Worm (Caenorhabditis elegans): ENCODE measurements around the gene Y46D2A.1.

Gene Y46D2A.1

DNA sequence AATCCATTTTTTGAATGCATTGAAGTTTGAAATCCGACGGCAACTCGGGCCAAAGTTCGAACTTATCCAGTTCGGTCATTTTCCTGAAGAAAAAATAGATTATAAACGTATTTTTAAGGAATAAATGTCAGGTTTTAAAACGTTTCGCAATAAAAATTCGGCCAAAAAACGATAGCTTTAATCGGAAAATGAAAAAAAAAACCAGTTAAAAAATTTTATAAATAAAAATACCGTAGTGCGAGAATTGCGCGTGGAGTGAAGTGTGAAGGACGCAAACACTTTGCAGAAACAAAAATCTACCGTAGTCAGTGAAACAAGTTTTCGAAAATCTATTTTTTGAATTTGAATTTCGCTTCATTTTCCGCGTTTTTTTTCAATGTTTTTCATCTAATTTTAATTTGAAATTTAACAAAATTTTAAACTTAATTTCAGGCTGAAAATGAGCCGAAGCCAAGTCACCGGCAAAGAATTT lies 27.5 kb downstream of the Y46D2A.1 start, which contains the start of gene F14D2.8:
F14D2.8 (minus strand) TSS at position 51 of the 472 bp plus-strand sequence.
- TF ChIP-seq fos-1 (tag; optimal IDR thresholded peaks at IDR 0.05): no peak
- TF ChIP-seq nhr-21 (tag; optimal IDR thresholded peaks at IDR 0.05): no peak
- TF ChIP-seq nhr-11 (tag; optimal IDR thresholded peaks at IDR 0.05): no peak
- no peak for TF ChIP-seq mab-5 (tag; optimal IDR thresholded peaks at IDR 0.05)
- TF ChIP-seq mdl-1 (tag; optimal IDR thresholded peaks at IDR 0.05): no peak
- no peak for TF ChIP-seq nhr-23 (tag; optimal IDR thresholded peaks at IDR 0.05)
- TF ChIP-seq blmp-1 (tag; optimal IDR thresholded peaks at IDR 0.05; ENCODE audit: insufficient read depth): no peak
- TF ChIP-seq nhr-77 (tag; optimal IDR thresholded peaks at IDR 0.05): no peak
- TF ChIP-seq skn-1 (tag; optimal IDR thresholded peaks at IDR 0.05): no peak
- TF ChIP-seq snpc-4 (tag; optimal IDR thresholded peaks at IDR 0.05): no peak
- TF ChIP-seq nhr-12 (tag; optimal IDR thresholded peaks at IDR 0.05): no peak
- TF ChIP-seq egl-27 (tag; optimal IDR thresholded peaks at IDR 0.05): no peak
- no peak for TF ChIP-seq nhr-25 (tag; optimal IDR thresholded peaks at IDR 0.05)
- no peak for TF ChIP-seq nhr-6 (tag; optimal IDR thresholded peaks at IDR 0.05)

- no peak for TF ChIP-seq ama-1 (optimal IDR thresholded peaks at IDR 0.05)
- TF ChIP-seq gmeb-1 (tag; optimal IDR thresholded peaks at IDR 0.05): no peak
- TF ChIP-seq nhr-6 (tag; optimal IDR thresholded peaks at IDR 0.05): no peak
- no peak for TF ChIP-seq nhr-10 (tag; optimal IDR thresholded peaks at IDR 0.05)
- TF ChIP-seq mab-5 (tag; optimal IDR thresholded peaks at IDR 0.05): no peak
- TF ChIP-seq C34F6.9 (tag; optimal IDR thresholded peaks at IDR 0.05): no peak
Measured at ce11 chrII:3358834-3359233, 36.5 kb downstream of the Y46D2A.1 start, which contains the start of the genes lido-14 and bath-27. lido-14 (plus strand) TSS chrII:3359134. bath-27 (plus strand) TSS chrII:3359139.

DNA sequence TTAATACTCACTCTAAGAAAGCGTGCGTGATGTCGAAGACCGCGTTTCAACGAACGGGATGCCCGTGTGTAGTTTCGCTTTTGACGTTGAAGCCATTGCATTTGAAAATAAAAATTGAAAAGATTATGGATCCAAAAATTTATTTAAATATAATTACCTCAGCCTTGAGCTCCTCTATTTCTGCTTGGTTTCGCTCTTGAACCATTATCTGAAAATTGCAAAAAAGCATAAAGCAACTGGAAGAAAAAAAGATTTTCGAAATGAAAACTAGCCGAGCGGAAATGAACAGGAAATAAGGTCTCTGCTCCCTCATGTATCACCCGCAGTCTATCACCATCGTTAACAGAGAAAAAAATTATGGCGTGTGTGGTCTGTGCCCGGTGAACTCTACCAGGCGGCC lies 44.7 kb downstream of the Y46D2A.1 start, which contains the start of gene Y49F6C.6:
Y49F6C.6 (minus strand) TSS at position 101 of the 400 bp plus-strand sequence.
- TF ChIP-seq blmp-1 (tag; optimal IDR thresholded peaks at IDR 0.05; ENCODE audit: insufficient read depth) (no peak), zag-1 (tag; optimal IDR thresholded peaks at IDR 0.05) (no peak)

- no peak for TF ChIP-seq nhr-25 (tag; optimal IDR thresholded peaks at IDR 0.05)
- TF ChIP-seq sma-3 (GFP tag; optimal IDR thresholded peaks at IDR 0.05): no peak
- TF ChIP-seq elt-1 (tag; optimal IDR thresholded peaks at IDR 0.05): no peak
- TF ChIP-seq sem-4 (tag; optimal IDR thresholded peaks at IDR 0.05): no peak
- TF ChIP-seq skn-1 (tag; optimal IDR thresholded peaks at IDR 0.05): no peak
- TF ChIP-seq C34F6.9 (tag; optimal IDR thresholded peaks at IDR 0.05): no peak
- no peak for TF ChIP-seq ztf-11 (tag; optimal IDR thresholded peaks at IDR 0.05)
Measured at ce11 chrII:3368097-3368496, 45.7 kb downstream of the Y46D2A.1 start, which contains the start of gene Y49F6C.7. Y49F6C.7 (minus strand) TSS chrII:3368197.

- TF ChIP-seq lsy-2 (tag; optimal IDR thresholded peaks at IDR 0.05) (peak in 1 of 2 experiments; percentile 41), unc-55 (GFP tag; optimal IDR thresholded peaks at IDR 0.05) (no peak)
Measured at ce11 chrII:3370061-3370460, 47.7 kb downstream of the Y46D2A.1 start, which contains the start of gene Y49F6C.8. Y49F6C.8 (minus strand) TSS chrII:3370111.

- TF ChIP-seq nhr-25 (tag; optimal IDR thresholded peaks at IDR 0.05): no peak
Measured at ce11 chrII:3371010-3371409, 48.7 kb downstream of the Y46D2A.1 start, which contains the start of gene bath-23. bath-23 (plus strand) TSS chrII:3371310.

DNA sequence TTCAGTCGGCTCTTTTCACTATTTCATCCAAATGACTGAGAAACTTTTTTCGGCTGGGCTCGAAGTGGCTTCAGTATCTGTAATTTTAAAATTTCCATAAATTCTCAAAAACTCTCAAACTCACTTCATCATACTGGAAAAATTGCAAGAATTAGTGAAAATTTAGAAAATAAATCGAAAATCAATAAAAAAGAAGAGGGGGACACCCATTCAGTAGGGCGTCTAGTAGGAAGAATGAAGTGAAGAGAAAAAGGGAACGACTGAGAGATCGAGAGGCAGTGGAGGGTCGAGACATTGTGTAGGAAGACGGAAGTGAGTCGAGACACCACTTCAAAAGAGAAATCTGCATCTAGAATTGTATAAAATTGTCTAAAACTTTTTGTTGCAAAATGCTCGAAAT lies 51.5 kb downstream of the Y46D2A.1 start:
- TF ChIP-seq C34F6.9 (tag; optimal IDR thresholded peaks at IDR 0.05) (peak; percentile 2), unc-55 (GFP tag; optimal IDR thresholded peaks at IDR 0.05) (peak; percentile 57), elt-3 (tag; optimal IDR thresholded peaks at IDR 0.05) (no peak)

DNA sequence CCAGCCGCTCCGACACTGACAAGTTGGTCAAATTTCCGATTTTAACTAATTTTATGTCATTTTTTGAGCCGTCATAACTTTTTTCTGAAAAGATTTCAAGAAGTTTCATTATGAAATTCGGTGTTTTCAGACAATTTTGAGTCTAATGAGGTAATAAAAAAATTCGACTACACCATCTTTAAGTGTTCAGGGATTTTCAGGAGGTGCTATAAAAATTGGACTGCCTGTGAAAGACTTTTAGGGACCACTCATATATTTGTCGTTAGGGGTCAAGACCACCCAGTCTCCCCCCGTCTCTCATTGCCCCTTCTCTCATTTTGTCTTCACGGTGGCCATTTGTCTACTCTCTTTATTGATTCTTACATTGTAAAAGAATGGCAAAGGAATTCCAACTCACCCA lies 52.4 kb downstream of the Y46D2A.1 start, which contains the start of gene bath-10:
bath-10 (plus strand) TSS at position 301 of the 400 bp plus-strand sequence.
- TF ChIP-seq F13H6.1 (tag; optimal IDR thresholded peaks at IDR 0.05) (no peak), aly-2 (tag; optimal IDR thresholded peaks at IDR 0.05) (no peak), fos-1 (tag; optimal IDR thresholded peaks at IDR 0.05) (no peak), unc-62 (GFP tag; optimal IDR thresholded peaks at IDR 0.05) (no peak), ama-1 (optimal IDR thresholded peaks at IDR 0.05) (no peak), ceh-82 (tag; optimal IDR thresholded peaks at IDR 0.05) (no peak), snpc-4 (tag; optimal IDR thresholded peaks at IDR 0.05) (no peak), lin-39 (tag; optimal IDR thresholded peaks at IDR 0.05) (no peak), ztf-11 (tag; optimal IDR thresholded peaks at IDR 0.05) (no peak), crh-2 (tag; optimal IDR thresholded peaks at IDR 0.05) (no peak), nhr-129 (tag; optimal IDR thresholded peaks at IDR 0.05) (no peak), elt-1 (tag; optimal IDR thresholded peaks at IDR 0.05) (no peak), ZK546.5 (tag; optimal IDR thresholded peaks at IDR 0.05) (no peak), blmp-1 (tag; optimal IDR thresholded peaks at IDR 0.05; ENCODE audit: insufficient read depth) (no peak), peb-1 (tag; optimal IDR thresholded peaks at IDR 0.05) (no peak), gmeb-1 (tag; optimal IDR thresholded peaks at IDR 0.05) (no peak), nhr-10 (tag; optimal IDR thresholded peaks at IDR 0.05) (no peak), zag-1 (tag; optimal IDR thresholded peaks at IDR 0.05) (no peak), nhr-23 (tag; optimal IDR thresholded peaks at IDR 0.05) (no peak), unc-55 (GFP tag; optimal IDR thresholded peaks at IDR 0.05) (no peak)

Data from whole organism, L2 larva.